Fruit fly (Drosophila melanogaster): ENCODE results near the gene Prp6.

Gene Prp6

dm6 chr3L:18869035-18869826 lies 35.9 kb upstream of the Prp6 start, which contains the start of gene Grx1 (continued):
- TF ChIP-seq Ets97D (GFP tag; optimal IDR thresholded peaks at IDR 0.05) = peak; percentile 14
- TF ChIP-seq CG10267 (tag; optimal IDR thresholded peaks at IDR 0.05) = peak; percentile 62
- peak; percentile 56 for TF ChIP-seq nmo (GFP tag; optimal IDR thresholded peaks at IDR 0.05)
- TF ChIP-seq CG6683 (GFP tag; optimal IDR thresholded peaks at IDR 0.05) = no peak
- no peak for TF ChIP-seq CG3838 (GFP tag; optimal IDR thresholded peaks at IDR 0.05)
- TF ChIP-seq CG1647 (GFP tag; optimal IDR thresholded peaks at IDR 0.05) = peak; percentile 34
- peak; percentile 48 for TF ChIP-seq Fer3 (tag; optimal IDR thresholded peaks at IDR 0.05)
- TF ChIP-seq CG10147 (GFP tag; optimal IDR thresholded peaks at IDR 0.05) = peak; percentile 38
- TF ChIP-seq MESR4 (GFP tag; optimal IDR thresholded peaks at IDR 0.05) = peak; percentile 88
- TF ChIP-seq jing (GFP tag; optimal IDR thresholded peaks at IDR 0.05) = peak; percentile 14
- TF ChIP-seq CG17829 (tag; optimal IDR thresholded peaks at IDR 0.05) = peak; percentile 76
- TF ChIP-seq Abd-B (GFP tag; optimal IDR thresholded peaks at IDR 0.05) = no peak
- peak; percentile 33 for TF ChIP-seq Hmx (GFP tag; optimal IDR thresholded peaks at IDR 0.05)
- TF ChIP-seq ERR (GFP tag; optimal IDR thresholded peaks at IDR 0.05) = no peak
- no peak for TF ChIP-seq insv (GFP tag; optimal IDR thresholded peaks at IDR 0.05)
- no peak for TF ChIP-seq bbx (GFP tag; IDR thresholded peaks at IDR 0.05; ENCODE audit: partially characterized antibody)
- TF ChIP-seq CG15696 (tag; optimal IDR thresholded peaks at IDR 0.05) = peak; percentile 29
- no peak for TF ChIP-seq chn (GFP tag; optimal IDR thresholded peaks at IDR 0.05)
- no peak for TF ChIP-seq Antp (GFP tag; optimal IDR thresholded peaks at IDR 0.05)
- peak; percentile 66 for TF ChIP-seq ind (GFP tag; optimal IDR thresholded peaks at IDR 0.05)
- 0 out of 3 replicates have a peak, but pooled peaks have one; percentile 8 for TF ChIP-seq CG11456 (GFP tag; IDR thresholded peaks at IDR 0.05)
- no peak for TF ChIP-seq CkIIα-i1 (GFP tag; IDR thresholded peaks at IDR 0.05)
- TF ChIP-seq dmrt99B (tag; optimal IDR thresholded peaks at IDR 0.05) = peak; percentile 53
- no peak for TF ChIP-seq prd (optimal IDR thresholded peaks at IDR 0.05)
- peak; percentile 46; the same call in 1 of the 3 replicates for TF ChIP-seq prd (GFP tag; IDR thresholded peaks at IDR 0.05)
- TF ChIP-seq ken (GFP tag; IDR thresholded peaks at IDR 0.05) = 0 out of 3 replicates have a peak, but pooled peaks have one; percentile 37
- TF ChIP-seq CG2889 (GFP tag; IDR thresholded peaks at IDR 0.05) = no peak
- peak; percentile 43 for TF ChIP-seq bab2 (GFP tag; optimal IDR thresholded peaks at IDR 0.05)
- no peak for TF ChIP-seq CG14667 (GFP tag; IDR thresholded peaks at IDR 0.05)
- TF ChIP-seq phol (tag; optimal IDR thresholded peaks at IDR 0.05) = peak; percentile 50
- no peak for TF ChIP-seq ara (GFP tag; IDR thresholded peaks at IDR 0.05)
- peak; percentile 52 for TF ChIP-seq mam (GFP tag; optimal IDR thresholded peaks at IDR 0.05)
- TF ChIP-seq Gug (GFP tag; IDR thresholded peaks at IDR 0.05) = no peak
- TF ChIP-seq ham (GFP tag; IDR thresholded peaks at IDR 0.05) = no peak
- peak; percentile 63 for TF ChIP-seq lbe (GFP tag; optimal IDR thresholded peaks at IDR 0.05)
- TF ChIP-seq Dek (tag; optimal IDR thresholded peaks at IDR 0.05) = no peak
- peak; percentile 75 for TF ChIP-seq CG15269 (tag; optimal IDR thresholded peaks at IDR 0.05)
- no peak for TF ChIP-seq CG3726 (GFP tag; IDR thresholded peaks at IDR 0.05)
- TF ChIP-seq org-1 (GFP tag; optimal IDR thresholded peaks at IDR 0.05) = no peak
- peak; percentile 40 for TF ChIP-seq CG7928 (GFP tag; optimal IDR thresholded peaks at IDR 0.05)
- no peak for TF ChIP-seq amos (GFP tag; IDR thresholded peaks at IDR 0.05; ENCODE audit: partially characterized antibody)
- TF ChIP-seq CG10979 (tag; optimal IDR thresholded peaks at IDR 0.05) = peak; percentile 51
- peak; percentile 43 to 92 for TF ChIP-seq Pdp1 (GFP tag; optimal IDR thresholded peaks at IDR 0.05)
- TF ChIP-seq kay (GFP tag; optimal IDR thresholded peaks at IDR 0.05) = peak; percentile 55
- TF ChIP-seq pita (GFP tag; optimal IDR thresholded peaks at IDR 0.05) = no peak
- TF ChIP-seq CG17385 (GFP tag; optimal IDR thresholded peaks at IDR 0.05) = peak; percentile 51
- TF ChIP-seq Ada2b (GFP tag; IDR thresholded peaks at IDR 0.05) = peak; percentile 40; the same call in 1 of the 2 replicates
- peak; percentile 97 for TF ChIP-seq wek (GFP tag; optimal IDR thresholded peaks at IDR 0.05)
- peak; percentile 62 for TF ChIP-seq Vsx1 (GFP tag; optimal IDR thresholded peaks at IDR 0.05)

All from whole organism, embryonic.